Worm (Caenorhabditis elegans) whole organism, L2 larva: Measurements from ENCODE around the gene K01F9.2.

Experiments
- C34F6.9 ChIP-seq: fragments of 150-350 bp; optimal IDR thresholded peaks from 2 replicates; lab custom pipeline; 2014; ENCODE audit warnings: missing biosample characterization, missing genetic modification characterization
- F13H6.1 ChIP-seq: sonication (generic microtip); optimal IDR thresholded peaks from 2 replicates; lab custom pipeline; 2016; ENCODE audit warnings: missing genetic modification characterization, missing compliant biosample characterization
- ama-1 ChIP-seq: fragments of 150-350 bp; optimal IDR thresholded peaks from 2 replicates; lab custom pipeline; 2018; ENCODE audit warnings: inconsistent platforms
- blmp-1 ChIP-seq: sonication (generic microtip); optimal IDR thresholded peaks from 2 replicates; lab custom pipeline; 2017; ENCODE audit warnings: missing genetic modification characterization, mild to moderate bottlenecking, missing compliant biosample characterization, antibody characterized with exemption, moderate library complexity; ENCODE audit not compliant: insufficient read depth
- ceh-16 ChIP-seq: fragments of 150-350 bp; optimal IDR thresholded peaks from 2 replicates; lab custom pipeline; 2014; ENCODE audit warnings: missing biosample characterization, missing genetic modification characterization
- ceh-82 ChIP-seq: fragments of 150-350 bp; optimal IDR thresholded peaks from 2 replicates; lab custom pipeline; 2014; ENCODE audit warnings: missing biosample characterization, missing genetic modification characterization
- crh-2 ChIP-seq: sonication (generic microtip); optimal IDR thresholded peaks from 2 replicates; lab custom pipeline; 2017; ENCODE audit warnings: missing biosample characterization, missing genetic modification characterization
- dmd-4 ChIP-seq: sonication (generic microtip); optimal IDR thresholded peaks from 2 replicates; lab custom pipeline; 2017; ENCODE audit warnings: missing biosample characterization, missing genetic modification characterization
- elt-1 ChIP-seq: fragments of 150-350 bp; optimal IDR thresholded peaks from 2 replicates; lab custom pipeline; 2014; ENCODE audit warnings: missing biosample characterization, missing genetic modification characterization
- elt-3 ChIP-seq: sonication (generic microtip); optimal IDR thresholded peaks from 2 replicates; lab custom pipeline; 2017; ENCODE audit warnings: missing biosample characterization, missing genetic modification characterization
- fos-1 ChIP-seq: fragments of 150-350 bp; optimal IDR thresholded peaks from 2 replicates; lab custom pipeline; 2014; ENCODE audit warnings: missing biosample characterization, missing genetic modification characterization
- gmeb-1 ChIP-seq: fragments of 150-350 bp; optimal IDR thresholded peaks from 2 replicates; lab custom pipeline; 2014; ENCODE audit warnings: missing biosample characterization, missing genetic modification characterization
- lin-11 ChIP-seq: fragments of 150-350 bp; sonication (generic microtip); optimal IDR thresholded peaks from 2 replicates; lab custom pipeline; 2014; ENCODE audit warnings: missing biosample characterization, missing genetic modification characterization, inconsistent platforms, mixed read lengths
- lin-13 ChIP-seq: fragments of 150-350 bp; optimal IDR thresholded peaks from 2 replicates; lab custom pipeline; 2014; ENCODE audit warnings: missing biosample characterization, missing genetic modification reagents, missing genetic modification characterization
- lin-39 ChIP-seq: fragments of 150-350 bp; optimal IDR thresholded peaks from 2 replicates; lab custom pipeline; 2014; ENCODE audit warnings: missing biosample characterization, missing genetic modification reagents, missing genetic modification characterization
- lsy-2 ChIP-seq, 2 experiments: fragments of 150-350 bp in 1 of 2; sonication (generic microtip) in 1 of 2; optimal IDR thresholded peaks; 2 replicates each; lab custom pipeline; 2014 to 2017; ENCODE audit warnings: missing biosample characterization in 2 of 2, missing genetic modification characterization in 2 of 2
- mab-5 ChIP-seq: fragments of 150-350 bp; optimal IDR thresholded peaks from 2 replicates; lab custom pipeline; 2014; ENCODE audit warnings: missing biosample characterization, missing genetic modification characterization
- mbf-1 ChIP-seq: sonication (generic microtip); optimal IDR thresholded peaks from 2 replicates; lab custom pipeline; 2017; ENCODE audit warnings: missing biosample characterization, missing genetic modification characterization
- mdl-1 ChIP-seq, 2 experiments: fragments of 150-350 bp in 1 of 2; sonication (generic microtip) in 1 of 2; optimal IDR thresholded peaks; 2 replicates each; lab custom pipeline; 2017; ENCODE audit warnings: missing biosample characterization in 2 of 2, missing genetic modification characterization in 2 of 2
- nhr-129 ChIP-seq: fragments of 150-350 bp; optimal IDR thresholded peaks from 2 replicates; lab custom pipeline; 2014; ENCODE audit warnings: missing biosample characterization, missing genetic modification characterization
- nhr-21 ChIP-seq: fragments of 150-350 bp; optimal IDR thresholded peaks from 2 replicates; lab custom pipeline; 2014; ENCODE audit warnings: missing biosample characterization, missing genetic modification characterization
- nhr-23 ChIP-seq: fragments of 150-350 bp; optimal IDR thresholded peaks from 2 replicates; lab custom pipeline; 2014; ENCODE audit warnings: missing biosample characterization, missing genetic modification reagents, missing genetic modification characterization
- nhr-237 ChIP-seq: fragments of 150-350 bp; optimal IDR thresholded peaks from 2 replicates; lab custom pipeline; 2014; ENCODE audit warnings: missing biosample characterization, missing genetic modification characterization
- nhr-25 ChIP-seq: fragments of 150-350 bp; sonication (generic microtip); optimal IDR thresholded peaks from 3 replicates; lab custom pipeline; 2014; ENCODE audit warnings: missing biosample characterization, missing genetic modification characterization
- nhr-77 ChIP-seq: fragments of 150-350 bp; optimal IDR thresholded peaks from 2 replicates; lab custom pipeline; 2014; ENCODE audit warnings: missing biosample characterization, missing genetic modification characterization
- sem-4 ChIP-seq: fragments of 150-350 bp; optimal IDR thresholded peaks from 2 replicates; lab custom pipeline; 2014; ENCODE audit warnings: missing biosample characterization, missing genetic modification reagents, missing genetic modification characterization
- skn-1 ChIP-seq: sonication (generic microtip); optimal IDR thresholded peaks from 2 replicates; lab custom pipeline; 2017; ENCODE audit warnings: missing biosample characterization, missing genetic modification characterization
- sma-3 ChIP-seq: sonication (generic microtip); optimal IDR thresholded peaks from 2 replicates; lab custom pipeline; 2016; ENCODE audit warnings: missing genetic modification reagents, missing genetic modification characterization, missing compliant biosample characterization
- sma-9 ChIP-seq, 2 experiments: fragments of 150-350 bp in 1 of 2; sonication (generic microtip) in 1 of 2; optimal IDR thresholded peaks; 2 replicates each; lab custom pipeline; 2014 to 2016; ENCODE audit warnings: missing genetic modification characterization in 2 of 2, mild to moderate bottlenecking in 1 of 2, missing biosample characterization in 1 of 2, missing compliant biosample characterization in 1 of 2, missing genetic modification reagents in 1 of 2, moderate library complexity in 1 of 2
- snpc-4 ChIP-seq: fragments of 150-350 bp; optimal IDR thresholded peaks from 2 replicates; lab custom pipeline; 2014; ENCODE audit warnings: missing biosample characterization, missing genetic modification characterization
- unc-39 ChIP-seq: fragments of 150-350 bp; optimal IDR thresholded peaks from 2 replicates; lab custom pipeline; 2014; ENCODE audit warnings: missing biosample characterization, missing genetic modification characterization
- unc-55 ChIP-seq: fragments of 150-350 bp; sonication (generic microtip); optimal IDR thresholded peaks from 3 replicates; lab custom pipeline; 2014; ENCODE audit warnings: missing biosample characterization, missing genetic modification reagents, missing genetic modification characterization
- unc-62 ChIP-seq: fragments of 150-350 bp; optimal IDR thresholded peaks from 2 replicates; lab custom pipeline; 2014; ENCODE audit warnings: missing biosample characterization, missing genetic modification reagents, missing genetic modification characterization
- zag-1 ChIP-seq: fragments of 150-350 bp; optimal IDR thresholded peaks from 2 replicates; lab custom pipeline; 2014; ENCODE audit warnings: missing biosample characterization, missing genetic modification characterization
- ztf-1 ChIP-seq: fragments of 200-800 bp; sonication (Bioruptor generic); conservative IDR thresholded peaks from 2 replicates; pipeline ENCODE4 v1.3.6; 2022; ENCODE audit warnings: missing genetic modification characterization, missing compliant biosample characterization

The K01F9.2 gene

DNA sequence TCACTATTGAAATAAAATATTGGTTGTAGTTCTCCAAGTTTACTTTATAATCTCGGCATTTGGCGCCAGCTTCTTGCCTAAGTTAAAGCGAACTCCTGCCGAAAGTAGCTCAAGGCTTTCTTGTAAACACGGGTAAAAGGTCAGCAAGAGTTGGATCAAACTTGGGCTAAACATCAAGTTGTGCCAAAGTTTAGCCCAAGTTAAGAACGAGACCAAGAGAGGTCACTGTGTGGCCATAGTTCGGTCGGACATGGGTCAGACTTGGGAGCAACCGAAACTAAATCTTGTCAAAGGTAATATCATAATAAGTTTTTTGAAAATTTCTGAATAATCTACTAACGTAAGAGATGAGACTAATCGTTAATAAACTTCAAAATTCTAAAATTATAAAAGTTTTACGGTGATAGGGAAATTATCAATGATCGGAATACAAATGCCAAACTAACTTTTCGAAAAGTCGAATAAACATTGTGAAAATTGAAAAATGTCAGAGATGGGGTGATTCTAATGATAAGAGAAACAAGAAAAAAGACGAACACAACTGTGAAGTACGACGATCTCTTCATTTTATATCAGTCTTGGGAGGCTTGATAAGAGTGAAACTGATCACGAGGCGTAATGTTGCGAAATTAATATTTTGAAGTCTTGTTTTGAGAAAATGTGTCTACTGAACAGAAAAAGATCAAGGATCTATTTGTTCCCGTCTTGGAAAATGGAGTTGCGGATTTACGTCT, 8.8 kb downstream of the K01F9.2 start (continued):
- TF ChIP-seq zag-1 (no peak), mab-5 (tag; lab: Kevin White, UChicago) (no peak), lsy-2 (tag; optimal IDR thresholded peaks at IDR 0.05; lab: Kevin White, UChicago) (peak in 1 of 2 experiments; percentile 52), lin-39 (no peak), nhr-23 (no peak), dmd-4 (no peak), ceh-82 (no peak), unc-62 (GFP tag; lab: Kevin White, UChicago) (no peak), nhr-25 (peak; percentile 45), elt-3 (tag; lab: Kevin White, UChicago) (no peak), sem-4 (tag; lab: Kevin White, UChicago) (no peak), lin-11 (tag; lab: Kevin White, UChicago) (no peak), ceh-16 (tag; lab: Kevin White, UChicago) (no peak), nhr-77 (tag; lab: Kevin White, UChicago) (no peak), unc-55 (GFP tag; lab: Kevin White, UChicago) (no peak), fos-1 (tag; lab: Kevin White, UChicago) (peak; percentile 96), elt-1 (tag; lab: Kevin White, UChicago) (no peak)

DNA sequence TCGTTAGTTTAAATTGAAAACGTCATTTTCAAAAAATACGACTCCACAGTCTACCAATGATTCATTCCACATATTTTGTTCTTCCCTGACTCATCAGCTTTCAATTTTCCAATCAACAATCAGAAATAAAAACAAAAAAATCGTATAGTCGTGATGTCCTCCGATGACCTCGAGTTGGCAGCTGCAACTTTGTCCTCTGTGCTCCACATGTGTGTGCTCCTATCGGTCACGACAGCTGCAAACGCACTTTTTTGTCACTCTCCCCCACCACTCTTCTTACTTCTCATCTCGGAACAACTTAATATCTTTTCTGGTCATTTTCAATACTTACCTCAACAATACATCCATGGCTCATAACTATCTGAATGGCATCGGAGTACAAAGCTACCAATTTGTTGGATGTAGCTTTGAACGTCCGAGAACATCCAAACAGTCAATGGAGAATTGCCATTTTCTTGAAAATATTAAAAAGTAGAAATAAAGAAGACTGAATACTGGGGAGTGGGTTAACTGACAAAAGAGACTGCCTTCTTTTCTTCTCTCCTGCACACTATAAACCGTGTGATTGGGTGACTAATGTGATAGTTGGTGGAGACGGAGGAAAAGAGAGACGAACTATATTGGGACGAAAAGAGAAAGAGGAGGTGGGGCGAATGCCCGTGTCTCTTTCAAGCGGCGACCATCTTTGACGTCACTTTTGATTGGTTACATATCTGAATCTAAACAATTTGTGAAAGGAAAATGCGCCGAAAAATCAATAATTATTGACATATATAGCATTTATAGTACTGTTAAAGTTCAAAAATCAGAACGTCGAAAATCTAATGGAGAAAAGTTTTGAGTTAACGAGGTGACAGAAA, 9.7 kb downstream of the K01F9.2 start:
- TF ChIP-seq mdl-1 (tag; optimal IDR thresholded peaks at IDR 0.05; lab: Kevin White, UChicago) (no peak), nhr-129 (tag; lab: Kevin White, UChicago) (peak; percentile 16), ceh-16 (tag; lab: Kevin White, UChicago) (no peak), ceh-82 (no peak), lsy-2 (tag; optimal IDR thresholded peaks at IDR 0.05; lab: Kevin White, UChicago) (peak in 1 of 2 experiments; percentile 32), F13H6.1 (peak; percentile 8), mab-5 (tag; lab: Kevin White, UChicago) (no peak), nhr-25 (peak; percentile 43), ztf-1 (GFP tag; lab: Robert Waterston, UW) (no peak), sma-9 (GFP tag; optimal IDR thresholded peaks at IDR 0.05; lab: Kevin White, UChicago) (peak; percentile 44), sma-9 (tag; optimal IDR thresholded peaks at IDR 0.05; lab: Kevin White, UChicago) (no peak), C34F6.9 (tag; lab: Kevin White, UChicago) (no peak), elt-1 (tag; lab: Kevin White, UChicago) (no peak), ama-1 (lab: Kevin White, UChicago) (peak; percentile 87), blmp-1 (tag; lab: Kevin White, UChicago) (peak; percentile 68), mbf-1 (no peak), gmeb-1 (no peak), lin-13 (GFP tag; lab: Kevin White, UChicago) (peak; percentile 23), fos-1 (tag; lab: Kevin White, UChicago) (peak; percentile 65), sma-3 (peak; percentile 64), crh-2 (tag; lab: Kevin White, UChicago) (peak; percentile 58), unc-39 (tag; lab: Kevin White, UChicago) (no peak)

DNA sequence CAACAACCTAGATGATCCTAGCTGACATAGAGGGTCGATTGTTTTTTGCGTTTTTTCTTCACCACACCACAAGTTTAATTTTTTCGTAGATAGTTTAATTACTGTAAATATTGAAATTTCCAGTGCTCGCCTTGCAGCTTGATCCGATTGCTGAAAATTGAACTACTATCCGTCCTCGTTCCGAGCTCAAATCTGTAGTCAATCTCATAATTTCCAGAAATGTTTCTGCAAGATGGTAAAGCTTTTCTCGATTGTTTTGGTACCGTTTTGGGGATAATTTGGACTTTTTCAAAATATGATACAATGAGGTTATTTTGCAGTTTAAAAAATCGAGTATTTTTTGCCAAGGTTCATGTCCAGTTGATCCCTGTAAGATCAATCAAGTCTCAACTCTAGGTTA, 10.9 kb downstream of the K01F9.2 start:
- TF ChIP-seq skn-1 (no peak), sma-3 (no peak), unc-55 (GFP tag; lab: Kevin White, UChicago) (no peak), lin-11 (tag; lab: Kevin White, UChicago) (no peak), nhr-237 (tag; lab: Kevin White, UChicago) (no peak), crh-2 (tag; lab: Kevin White, UChicago) (no peak), mdl-1 (tag; optimal IDR thresholded peaks at IDR 0.05; lab: Kevin White, UChicago) (no peak), unc-62 (GFP tag; lab: Kevin White, UChicago) (no peak), nhr-21 (no peak), snpc-4 (no peak), blmp-1 (tag; lab: Kevin White, UChicago) (no peak), elt-1 (tag; lab: Kevin White, UChicago) (no peak), nhr-25 (no peak), nhr-129 (tag; lab: Kevin White, UChicago) (no peak), C34F6.9 (tag; lab: Kevin White, UChicago) (no peak)
